Worm (Caenorhabditis elegans) whole organism, L1 larva: ENCODE data around the gene K12H4.5.

Experiments used
- C04F5.9 ChIP-seq: sonication (generic microtip); optimal IDR thresholded peaks from 2 replicates; lab custom pipeline; 2016; ENCODE audit warnings: missing genetic modification characterization, missing compliant biosample characterization
- C16A3.4 ChIP-seq: fragments of 150-350 bp; optimal IDR thresholded peaks from 2 replicates; lab custom pipeline; 2014; ENCODE audit warnings: missing biosample characterization, missing genetic modification characterization
- F16B12.6 ChIP-seq: fragments of 150-350 bp; optimal IDR thresholded peaks from 2 replicates; lab custom pipeline; 2014; ENCODE audit warnings: missing biosample characterization, missing genetic modification characterization
- Y116A8C.19 ChIP-seq: sonication (generic microtip); optimal IDR thresholded peaks from 2 replicates; lab custom pipeline; 2016; ENCODE audit warnings: missing compliant biosample characterization, missing genetic modification characterization, borderline replicate concordance
- aha-1 ChIP-seq: fragments of 150-350 bp; optimal IDR thresholded peaks from 2 replicates; lab custom pipeline; 2014; ENCODE audit warnings: missing biosample characterization, missing genetic modification characterization
- blmp-1 ChIP-seq: fragments of 150-350 bp; optimal IDR thresholded peaks from 2 replicates; lab custom pipeline; 2014; ENCODE audit warnings: missing biosample characterization, missing genetic modification characterization
- ceh-63 ChIP-seq: fragments of 200-800 bp; sonication (Bioruptor generic); optimal IDR thresholded peaks from 2 replicates; lab custom pipeline; 2018; ENCODE audit warnings: mild to moderate bottlenecking, missing genetic modification characterization, missing compliant biosample characterization
- ceh-8 ChIP-seq: fragments of 200-800 bp; sonication (Bioruptor generic); optimal IDR thresholded peaks from 2 replicates; lab custom pipeline; 2018; ENCODE audit warnings: mild to moderate bottlenecking, missing genetic modification characterization, moderate library complexity, missing compliant biosample characterization
- ceh-90 ChIP-seq: sonication (generic microtip); optimal IDR thresholded peaks from 2 replicates; lab custom pipeline; 2016; ENCODE audit warnings: missing genetic modification characterization, missing compliant biosample characterization
- ces-1 ChIP-seq: fragments of 150-350 bp; optimal IDR thresholded peaks from 2 replicates; lab custom pipeline; 2014; ENCODE audit warnings: missing biosample characterization, missing genetic modification reagents, missing genetic modification characterization
- dsc-1 ChIP-seq: sonication (generic microtip); optimal IDR thresholded peaks from 2 replicates; lab custom pipeline; 2016; ENCODE audit warnings: mild to moderate bottlenecking, missing genetic modification characterization, missing compliant biosample characterization
- efl-1 ChIP-seq, 4 experiments: fragments of 150-350 bp; optimal IDR thresholded peaks in 3 of 4; peaks in 1 of 4; 1 replicate in 1 of 4; 2 replicates in 3 of 4; lab custom pipeline; 2014; ENCODE audit warnings: missing biosample characterization in 2 of 4, missing genetic modification characterization in 2 of 4, missing genetic modification reagents in 2 of 4
- egl-27 ChIP-seq, 2 experiments: fragments of 150-350 bp in 1 of 2; sonication (generic microtip); optimal IDR thresholded peaks; 3 replicates each; lab custom pipeline; 2017 to 2018; ENCODE audit warnings: missing biosample characterization in 2 of 2, missing genetic modification characterization in 2 of 2, missing genetic modification reagents in 2 of 2
- fkh-10 ChIP-seq: sonication (generic microtip); optimal IDR thresholded peaks from 2 replicates; lab custom pipeline; 2017; ENCODE audit warnings: missing biosample characterization, missing genetic modification reagents, missing genetic modification characterization
- fkh-4 ChIP-seq: sonication (generic microtip); optimal IDR thresholded peaks from 2 replicates; lab custom pipeline; 2016; ENCODE audit warnings: missing compliant biosample characterization, missing genetic modification characterization, borderline replicate concordance
- hpl-2 ChIP-seq: fragments of 150-350 bp; optimal IDR thresholded peaks from 2 replicates; lab custom pipeline; 2014; ENCODE audit warnings: missing biosample characterization, missing genetic modification reagents, missing genetic modification characterization
- jun-1 ChIP-seq: fragments of 150-350 bp; optimal IDR thresholded peaks from 2 replicates; lab custom pipeline; 2014; ENCODE audit warnings: missing biosample characterization, missing genetic modification reagents, missing genetic modification characterization
- lin-14 ChIP-seq: fragments of 200-800 bp; sonication (Bioruptor generic); optimal IDR thresholded peaks from 2 replicates; lab custom pipeline; 2018; ENCODE audit warnings: mild to moderate bottlenecking, missing genetic modification characterization, moderate library complexity, missing compliant biosample characterization
- lsy-2 ChIP-seq, 2 experiments: fragments of 150-350 bp; optimal IDR thresholded peaks; 2 replicates each; lab custom pipeline; 2014; ENCODE audit warnings: missing biosample characterization in 2 of 2, missing genetic modification characterization in 2 of 2
- mdl-1 ChIP-seq, 2 experiments: fragments of 150-350 bp; optimal IDR thresholded peaks; 2 replicates each; lab custom pipeline; 2014 to 2017; ENCODE audit warnings: missing biosample characterization in 2 of 2, missing genetic modification characterization in 2 of 2, inconsistent platforms in 1 of 2
- mep-1 ChIP-seq: fragments of 150-350 bp; optimal IDR thresholded peaks from 2 replicates; lab custom pipeline; 2014; ENCODE audit warnings: missing biosample characterization, missing genetic modification characterization
- nhr-12 ChIP-seq: sonication (generic microtip); optimal IDR thresholded peaks from 2 replicates; lab custom pipeline; 2017; ENCODE audit warnings: missing biosample characterization, missing genetic modification characterization
- nhr-19 ChIP-seq: fragments of 200-800 bp; sonication (Bioruptor generic); conservative IDR thresholded peaks from 2 replicates; pipeline ENCODE4 v1.3.6; 2022; ENCODE audit warnings: missing genetic modification characterization, missing compliant biosample characterization
- nhr-47 ChIP-seq: sonication (generic microtip); optimal IDR thresholded peaks from 2 replicates; lab custom pipeline; 2016; ENCODE audit warnings: mild to moderate bottlenecking, missing genetic modification characterization, moderate library complexity, missing compliant biosample characterization
- nhr-71 ChIP-seq: sonication (generic microtip); optimal IDR thresholded peaks from 2 replicates; lab custom pipeline; 2016; ENCODE audit warnings: mild to moderate bottlenecking, missing genetic modification characterization, moderate library complexity, missing compliant biosample characterization
- nhr-84 ChIP-seq: sonication (generic microtip); optimal IDR thresholded peaks from 2 replicates; lab custom pipeline; 2017; ENCODE audit warnings: missing biosample characterization, missing genetic modification characterization
- nhr-85 ChIP-seq: sonication (generic microtip); peaks from one replicate; lab custom pipeline; 2016; ENCODE audit warnings: missing genetic modification characterization, inconsistent platforms, missing compliant biosample characterization
- rnt-1 ChIP-seq: sonication (generic microtip); optimal IDR thresholded peaks from 2 replicates; lab custom pipeline; 2016; ENCODE audit warnings: mild to moderate bottlenecking, missing genetic modification characterization, moderate library complexity, missing compliant biosample characterization
- snpc-4 ChIP-seq: fragments of 150-350 bp; optimal IDR thresholded peaks from 2 replicates; lab custom pipeline; 2014; ENCODE audit warnings: missing biosample characterization, missing genetic modification characterization
- snu-23 ChIP-seq: sonication (generic microtip); optimal IDR thresholded peaks from 2 replicates; lab custom pipeline; 2016; ENCODE audit warnings: missing genetic modification characterization, missing compliant biosample characterization
- swsn-7 ChIP-seq: sonication (generic microtip); optimal IDR thresholded peaks from 2 replicates; lab custom pipeline; 2016; ENCODE audit warnings: missing genetic modification characterization, missing compliant biosample characterization
- tbx-2 ChIP-seq: sonication (generic microtip); optimal IDR thresholded peaks from 2 replicates; lab custom pipeline; 2016; ENCODE audit warnings: missing genetic modification characterization, missing compliant biosample characterization
- unc-30 ChIP-seq: sonication (generic microtip); optimal IDR thresholded peaks from 2 replicates; lab custom pipeline; 2017; ENCODE audit warnings: missing biosample characterization, missing genetic modification characterization
- unc-62 ChIP-seq: fragments of 150-350 bp; optimal IDR thresholded peaks from 2 replicates; lab custom pipeline; 2014; ENCODE audit warnings: missing biosample characterization, missing genetic modification reagents, missing genetic modification characterization
- vab-15 ChIP-seq: sonication (generic microtip); optimal IDR thresholded peaks from 2 replicates; lab custom pipeline; 2017; ENCODE audit warnings: missing genotype, mild to moderate bottlenecking, missing genetic modification characterization, missing compliant biosample characterization
- zip-4 ChIP-seq: fragments of 200-800 bp; sonication (Bioruptor generic); optimal IDR thresholded peaks from 2 replicates; lab custom pipeline; 2018; ENCODE audit warnings: mild to moderate bottlenecking, missing genetic modification characterization, moderate library complexity, missing compliant biosample characterization
- ztf-4 ChIP-seq: fragments of 150-350 bp; optimal IDR thresholded peaks from 2 replicates; lab custom pipeline; 2014; ENCODE audit warnings: missing biosample characterization, missing genetic modification characterization

Gene K12H4.5

ce11 chrIII:8063659-8064058 is 19.4 kb downstream of the K12H4.5 start:
- TF ChIP-seq unc-30 (tag; lab: Kevin White, UChicago): no peak
- no peak for TF ChIP-seq nhr-12
- no peak for TF ChIP-seq fkh-4 (tag; lab: Kevin White, UChicago)
- TF ChIP-seq aha-1 (tag; lab: Kevin White, UChicago): no peak

ce11 chrIII:8065101-8065500 is 20.8 kb downstream of the K12H4.5 start:
- TF ChIP-seq C04F5.9 (no peak), mdl-1 (tag; optimal IDR thresholded peaks at IDR 0.05; lab: Kevin White, UChicago) (no peak), nhr-71 (no peak), snu-23 (GFP tag; lab: Kevin White, UChicago) (peak; percentile 17), lsy-2 (tag; optimal IDR thresholded peaks at IDR 0.05; lab: Kevin White, UChicago) (peak in 1 of 2 experiments; percentile 50), blmp-1 (tag; lab: Kevin White, UChicago) (peak; percentile 65)

DNA sequence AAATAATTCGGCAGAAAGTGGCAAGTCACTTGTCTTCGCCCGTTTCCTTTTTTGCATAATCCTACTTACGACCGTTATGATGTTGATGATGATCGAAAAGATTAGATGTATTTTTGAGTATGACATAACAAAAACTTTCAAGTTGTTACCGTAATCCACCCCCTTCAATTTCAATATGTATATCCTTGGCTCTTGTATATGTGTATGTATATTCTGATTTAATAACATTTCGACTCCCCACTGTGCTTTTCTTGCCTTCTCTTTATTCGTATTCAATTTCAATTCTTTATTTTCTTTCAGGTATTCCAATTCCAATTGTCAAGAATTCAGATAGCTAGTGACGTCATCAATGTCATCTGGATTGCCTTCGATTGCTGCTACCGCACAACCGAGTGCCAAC is 22.7 kb downstream of the K12H4.5 start, which contains the start of gene pros-1:
pros-1 (plus strand) TSS at position 301 of the 400 bp plus-strand sequence.
- no peak for TF ChIP-seq F16B12.6 (tag; lab: Kevin White, UChicago)
- no peak for TF ChIP-seq lin-14 (GFP tag; lab: Kevin White, UChicago)

- TF ChIP-seq nhr-84 (tag; lab: Kevin White, UChicago) (no peak), ceh-90 (no peak), C16A3.4 (tag; lab: Kevin White, UChicago) (no peak), mep-1 (tag; lab: Kevin White, UChicago) (no peak), nhr-85 (tag; lab: Kevin White, UChicago) (no peak)
Observed at ce11 chrIII:8067798-8068197, 23.5 kb downstream of the K12H4.5 start.

DNA sequence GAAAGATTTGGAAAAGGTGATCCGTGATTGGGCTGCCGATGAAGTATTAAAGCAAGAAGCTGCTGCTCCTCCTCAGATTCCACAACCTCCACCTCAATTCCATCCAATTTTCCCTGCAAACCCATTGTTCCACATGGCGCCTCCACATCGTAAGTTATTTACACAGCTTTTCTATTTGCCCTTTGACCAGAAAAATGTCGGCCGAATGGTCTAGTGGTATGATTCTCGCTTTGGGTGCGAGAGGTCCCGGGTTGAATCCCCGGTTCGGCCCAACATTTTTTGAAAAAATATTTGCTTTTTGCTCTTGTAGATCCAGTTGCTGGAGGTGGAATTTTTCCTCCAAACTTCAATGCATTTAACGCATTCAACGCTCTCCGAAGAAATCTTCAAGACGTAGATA is 24.9 kb downstream of the K12H4.5 start:
- TF ChIP-seq ztf-4 (tag; lab: Kevin White, UChicago) (no peak), fkh-4 (tag; lab: Kevin White, UChicago) (no peak), tbx-2 (tag; lab: Kevin White, UChicago) (no peak), ces-1 (GFP tag; lab: Kevin White, UChicago) (no peak), aha-1 (tag; lab: Kevin White, UChicago) (no peak), nhr-85 (tag; lab: Kevin White, UChicago) (no peak), ceh-90 (no peak), rnt-1 (tag; lab: Kevin White, UChicago) (peak; percentile 36), hpl-2 (GFP tag; lab: Kevin White, UChicago) (no peak), swsn-7 (tag; lab: Kevin White, UChicago) (no peak), fkh-10 (GFP tag; lab: Kevin White, UChicago) (no peak), C04F5.9 (no peak), nhr-19 (0 out of 2 replicates have a peak, but pooled peaks have one; percentile 11), jun-1 (tag; lab: Kevin White, UChicago) (no peak), nhr-47 (no peak), efl-1 (optimal IDR thresholded peaks at IDR 0.05; lab: Kevin White, UChicago) (peak in 1 of 2 experiments; percentile 15), efl-1 (GFP tag; optimal IDR thresholded peaks at IDR 0.05 in 1 of 2; lab: Kevin White, UChicago) (no peak), unc-62 (GFP tag; lab: Kevin White, UChicago) (no peak), dsc-1 (tag; lab: Kevin White, UChicago) (no peak), lsy-2 (tag; optimal IDR thresholded peaks at IDR 0.05; lab: Kevin White, UChicago) (peak in 1 of 2 experiments; percentile 12), Y116A8C.19 (tag; lab: Kevin White, UChicago) (no peak), ceh-63 (no peak), snpc-4 (tag; lab: Kevin White, UChicago) (peak; percentile 5), ceh-8 (GFP tag; lab: Kevin White, UChicago) (no peak), vab-15 (tag; lab: Kevin White, UChicago) (no peak), zip-4 (GFP tag; lab: Kevin White, UChicago) (no peak), egl-27 (tag; optimal IDR thresholded peaks at IDR 0.05; lab: Kevin White, UChicago) (no peak)
